Worm (Caenorhabditis elegans): Measurements from ENCODE around the gene F18E9.8.
A peak's percentile ranks its signal among the peaks of the same experiment; 100 is the strongest.

Gene F18E9.8

ce11 chrX:8605005-8605404, 23.7 kb upstream of the F18E9.8 start, which contains the start of the genes H35N09.2 and H35N09.1 (continued):
- TF ChIP-seq zfh-2 (GFP tag; conservative IDR thresholded peaks at IDR 0.05) (no peak), tbx-9 (tag; optimal IDR thresholded peaks at IDR 0.05; ENCODE audit: borderline replicate concordance) (no peak), madf-8 (GFP tag; conservative IDR thresholded peaks at IDR 0.05) (no peak), somi-1 (GFP tag; optimal IDR thresholded peaks at IDR 0.05) (no peak), ceh-79 (tag; optimal IDR thresholded peaks at IDR 0.05) (no peak), lsy-27 (tag; optimal IDR thresholded peaks at IDR 0.05; ENCODE audit: borderline replicate concordance, insufficient read depth) (no peak), die-1 (tag; optimal IDR thresholded peaks at IDR 0.05) (no peak), zim-3 (tag; optimal IDR thresholded peaks at IDR 0.05) (no peak), gei-17 (GFP tag; optimal IDR thresholded peaks at IDR 0.05) (no peak), chd-7 (tag; optimal IDR thresholded peaks at IDR 0.05) (no peak), ztf-26 (tag; optimal IDR thresholded peaks at IDR 0.05) (no peak), dox-1 (GFP tag; IDR thresholded peaks at IDR 0.05) (no peak), nhr-27 (tag; optimal IDR thresholded peaks at IDR 0.05) (no peak), nfya-2 (GFP tag; IDR thresholded peaks at IDR 0.05) (no peak), lin-35 (GFP tag; optimal IDR thresholded peaks at IDR 0.05) (no peak), aptf-3 (GFP tag; IDR thresholded peaks at IDR 0.05) (no peak), hsf-1 (GFP tag; IDR thresholded peaks at IDR 0.05) (no peak), ztf-3 (GFP tag; optimal IDR thresholded peaks at IDR 0.05) (no peak), let-607 (tag; optimal IDR thresholded peaks at IDR 0.05) (no peak), efl-1 (GFP tag; optimal IDR thresholded peaks at IDR 0.05) (no peak), nhr-80 (tag; optimal IDR thresholded peaks at IDR 0.05) (peak; percentile 32), ceh-27 (GFP tag; optimal IDR thresholded peaks at IDR 0.05) (peak; percentile 18), tbp1 (GFP tag; optimal IDR thresholded peaks at IDR 0.05) (no peak), F22D6.2 (tag; optimal IDR thresholded peaks at IDR 0.05) (no peak), D2030.7 (GFP tag; IDR thresholded peaks at IDR 0.05) (no peak), unc-62 (GFP tag; optimal IDR thresholded peaks at IDR 0.05) (no peak), B0336.3 (GFP tag; IDR thresholded peaks at IDR 0.05) (no peak), nhr-179 (tag; optimal IDR thresholded peaks at IDR 0.05) (no peak), ztf-25 (GFP tag; IDR thresholded peaks at IDR 0.05) (no peak), lir-1 (GFP tag; conservative IDR thresholded peaks at IDR 0.05) (no peak), xnd-1 (tag; optimal IDR thresholded peaks at IDR 0.05) (no peak), egl-44 (GFP tag; IDR thresholded peaks at IDR 0.05) (no peak), attf-3 (GFP tag; conservative IDR thresholded peaks at IDR 0.05) (no peak), Y56A3A.18 (GFP tag; IDR thresholded peaks at IDR 0.05) (no peak), cebp-1 (GFP tag; IDR thresholded peaks at IDR 0.05) (no peak), cebp-1 (tag; optimal IDR thresholded peaks at IDR 0.05) (peak; percentile 0), F37B4.10 (GFP tag; IDR thresholded peaks at IDR 0.05) (no peak), ztf-6 (GFP tag; IDR thresholded peaks at IDR 0.05) (no peak)

- TF ChIP-seq somi-1 (GFP tag; optimal IDR thresholded peaks at IDR 0.05) (no peak), ets-4 (GFP tag; optimal IDR thresholded peaks at IDR 0.05) (peak; percentile 8), nhr-80 (tag; optimal IDR thresholded peaks at IDR 0.05) (peak; percentile 88), mel-28 (tag; optimal IDR thresholded peaks at IDR 0.05; ENCODE audit: borderline replicate concordance) (no peak), B0336.3 (GFP tag; IDR thresholded peaks at IDR 0.05) (peak; percentile 35; the same call in 1 of the 2 replicates), ztf-6 (GFP tag; IDR thresholded peaks at IDR 0.05) (no peak), zfh-2 (GFP tag; conservative IDR thresholded peaks at IDR 0.05) (0 out of 2 replicates have a peak, but pooled peaks have one; percentile 29), ztf-3 (GFP tag; optimal IDR thresholded peaks at IDR 0.05) (no peak), hlh-26 (GFP tag; conservative IDR thresholded peaks at IDR 0.05) (no peak), atf-7 (tag; optimal IDR thresholded peaks at IDR 0.05) (peak; percentile 88), dox-1 (GFP tag; IDR thresholded peaks at IDR 0.05) (peak; percentile 63), Y95B8A.8 (GFP tag; IDR thresholded peaks at IDR 0.05) (no peak), T07F8.4 (tag; optimal IDR thresholded peaks at IDR 0.05) (no peak), lin-54 (GFP tag; optimal IDR thresholded peaks at IDR 0.05) (no peak), Y67H2A.10 (GFP tag; conservative IDR thresholded peaks at IDR 0.05) (no peak), rpc-1 (optimal IDR thresholded peaks at IDR 0.05) (no peak), rpc-1 (tag; optimal IDR thresholded peaks at IDR 0.05) (no peak), let-607 (tag; optimal IDR thresholded peaks at IDR 0.05) (peak in 1 of 2 experiments; percentile 22)
Observed at ce11 chrX:8604160-8604559, 22.8 kb upstream of the F18E9.8 start.

Measured in whole organism, young adult.